Fruit fly (Drosophila melanogaster) whole organism, wandering third instar larva: ENCODE data around the gene CG11134.

Experiments
- Abd-B ChIP-seq: fragments of >200 bp; optimal IDR thresholded peaks from 2 replicates; lab custom pipeline; 2017; ENCODE audit warnings: missing biosample characterization, missing genetic modification characterization
- CG32264 ChIP-seq: fragments of 200-800 bp; sonication (Bioruptor generic); optimal IDR thresholded peaks from 2 replicates; lab custom pipeline; 2016; ENCODE audit warnings: missing biosample characterization, missing genetic modification characterization
- CG9705 ChIP-seq: fragments of 200-800 bp; sonication (Bioruptor generic); optimal IDR thresholded peaks from 2 replicates; lab custom pipeline; 2018; ENCODE audit warnings: missing biosample characterization, mild to moderate bottlenecking, missing genetic modification characterization
- CrebA ChIP-seq: fragments of 200-800 bp; sonication (Bioruptor generic); optimal IDR thresholded peaks from 2 replicates; lab custom pipeline; 2016; ENCODE audit warnings: missing biosample characterization, mild to moderate bottlenecking, missing genetic modification characterization, borderline replicate concordance
- Dfd ChIP-seq: fragments of >200 bp; optimal IDR thresholded peaks from 2 replicates; lab custom pipeline; 2017; ENCODE audit warnings: missing biosample characterization, missing genetic modification characterization
- Dif ChIP-seq: fragments of 200-275, 200-300 bp; sonication (Bioruptor generic); optimal IDR thresholded peaks from 2 replicates; lab custom pipeline; 2018; ENCODE audit warnings: missing biosample characterization, missing genetic modification characterization; ENCODE audit not compliant: partially characterized antibody
- Hnf4 ChIP-seq: fragments of 200-800 bp; sonication (Bioruptor generic); optimal IDR thresholded peaks from 2 replicates; lab custom pipeline; 2016; ENCODE audit warnings: missing biosample characterization, mild to moderate bottlenecking, missing genetic modification characterization
- Hr78 ChIP-seq: fragments of >200 bp; optimal IDR thresholded peaks from 2 replicates; lab custom pipeline; 2017; ENCODE audit warnings: missing biosample characterization, missing genetic modification characterization
- Hr83 ChIP-seq: fragments of 200-300 bp; sonication (Bioruptor generic); optimal IDR thresholded peaks from 2 replicates; lab custom pipeline; 2016; ENCODE audit warnings: missing biosample characterization, mild to moderate bottlenecking, missing genetic modification characterization, moderate library complexity; ENCODE audit not compliant: poor library complexity, severe bottlenecking
- Mio ChIP-seq: sonication (Bioruptor generic); optimal IDR thresholded peaks from 2 replicates; lab custom pipeline; 2016; ENCODE audit warnings: missing biosample characterization, missing genetic modification characterization
- Myc ChIP-seq: fragments of >200 bp; optimal IDR thresholded peaks from 2 replicates; lab custom pipeline; 2017
- N ChIP-seq: fragments of >200 bp; optimal IDR thresholded peaks from 2 replicates; lab custom pipeline; 2018; ENCODE audit warnings: missing biosample characterization, missing external identifiers, missing genetic modification characterization
- OdsH ChIP-seq: fragments of 200-800 bp; sonication (Bioruptor generic); optimal IDR thresholded peaks from 2 replicates; lab custom pipeline; 2016; ENCODE audit warnings: missing biosample characterization, mild to moderate bottlenecking, missing genetic modification characterization
- Rel ChIP-seq, 2 experiments: fragments of 200-800 bp; sonication (Bioruptor generic) in 1 of 2; optimal IDR thresholded peaks; 2 replicates in 1 of 2; 3 replicates in 1 of 2; lab custom pipeline; 2016 to 2019; ENCODE audit warnings: mild to moderate bottlenecking in 2 of 2, missing biosample characterization in 2 of 2, missing genetic modification characterization in 2 of 2, moderate library complexity in 1 of 2
- Sp1 ChIP-seq: fragments of 200-800 bp; sonication (Bioruptor generic); optimal IDR thresholded peaks from 3 replicates; lab custom pipeline; 2019; ENCODE audit warnings: missing biosample characterization, mild to moderate bottlenecking, missing genetic modification characterization, moderate library complexity
- br ChIP-seq: fragments of 200-800 bp; sonication (Bioruptor generic); optimal IDR thresholded peaks from 2 replicates; lab custom pipeline; 2016; ENCODE audit warnings: missing biosample characterization, missing genetic modification characterization
- dmrt93B ChIP-seq: fragments of 200-800 bp; sonication (Bioruptor generic); optimal IDR thresholded peaks from 2 replicates; lab custom pipeline; 2018; ENCODE audit warnings: missing biosample characterization, mild to moderate bottlenecking, missing genetic modification characterization
- dsf ChIP-seq: sonication (Bioruptor generic); optimal IDR thresholded peaks from 2 replicates; lab custom pipeline; 2016; ENCODE audit warnings: missing biosample characterization, missing genetic modification characterization, borderline replicate concordance
- ey ChIP-seq: fragments of 200-800 bp; sonication (Bioruptor generic); optimal IDR thresholded peaks from 2 replicates; lab custom pipeline; 2016; ENCODE audit warnings: missing biosample characterization, missing genetic modification characterization
- foxo ChIP-seq, 2 experiments: fragments of 200-800 bp; sonication (Bioruptor generic); optimal IDR thresholded peaks; 2 replicates in 1 of 2; 3 replicates in 1 of 2; lab custom pipeline; 2016 to 2017; ENCODE audit warnings: missing biosample characterization in 2 of 2, missing genetic modification characterization in 2 of 2
- fru ChIP-seq: fragments of 200-800 bp; sonication (Bioruptor generic); optimal IDR thresholded peaks from 3 replicates; lab custom pipeline; 2016; ENCODE audit warnings: missing biosample characterization, mild to moderate bottlenecking, missing genetic modification characterization
- h ChIP-seq: fragments of 200-800 bp; sonication (Bioruptor generic); optimal IDR thresholded peaks from 3 replicates; lab custom pipeline; 2016; ENCODE audit warnings: missing biosample characterization, mild to moderate bottlenecking, missing genetic modification characterization
- jim ChIP-seq: fragments of 175-275, 200-325 bp; sonication (Bioruptor generic); optimal IDR thresholded peaks from 2 replicates; lab custom pipeline; 2016; ENCODE audit warnings: missing biosample characterization, mild to moderate bottlenecking, missing genetic modification characterization
- lola ChIP-seq: fragments of >200 bp; optimal IDR thresholded peaks from 2 replicates; lab custom pipeline; 2017; ENCODE audit warnings: missing biosample characterization, missing genetic modification characterization
- pan ChIP-seq: fragments of >200 bp; optimal IDR thresholded peaks from 2 replicates; lab custom pipeline; 2017
- psq ChIP-seq: fragments of 200-800 bp; sonication (Bioruptor generic); optimal IDR thresholded peaks from 3 replicates; lab custom pipeline; 2017; ENCODE audit warnings: missing biosample characterization, mild to moderate bottlenecking, missing genetic modification characterization, moderate library complexity
- rgr ChIP-seq: fragments of 200-800 bp; sonication (Bioruptor generic); optimal IDR thresholded peaks from 3 replicates; lab custom pipeline; 2016; ENCODE audit warnings: missing biosample characterization, mild to moderate bottlenecking, missing genetic modification characterization
- sage ChIP-seq: fragments of 200-800 bp; sonication (Bioruptor generic); optimal IDR thresholded peaks from 2 replicates; lab custom pipeline; 2016; ENCODE audit warnings: missing biosample characterization, mild to moderate bottlenecking, missing genetic modification characterization
- sv ChIP-seq: fragments of 200-800 bp; sonication (Bioruptor generic); optimal IDR thresholded peaks from 3 replicates; lab custom pipeline; 2016; ENCODE audit warnings: missing biosample characterization, missing genetic modification characterization
- tai ChIP-seq: sonication (Bioruptor generic); optimal IDR thresholded peaks from 2 replicates; lab custom pipeline; 2016; ENCODE audit warnings: missing biosample characterization, missing genetic modification characterization
- woc ChIP-seq: sonication (Bioruptor generic); optimal IDR thresholded peaks from 2 replicates; lab custom pipeline; 2016; ENCODE audit warnings: missing biosample characterization, mild to moderate bottlenecking, missing genetic modification characterization

The CG11134 gene

dm6 chrX:13752543-13753046 lies 14.9 kb downstream of the CG11134 start:
- TF ChIP-seq lola (GFP tag; lab: Kevin White, UChicago) (no peak), dmrt93B (GFP tag; lab: Kevin White, UChicago) (no peak), tai (GFP tag; lab: Kevin White, UChicago) (no peak), Hr78 (no peak), Mio (GFP tag; lab: Kevin White, UChicago) (no peak), sage (GFP tag; lab: Kevin White, UChicago) (no peak), psq (GFP tag; lab: Kevin White, UChicago) (no peak), Myc (lab: Kevin White, UChicago) (no peak)

DNA sequence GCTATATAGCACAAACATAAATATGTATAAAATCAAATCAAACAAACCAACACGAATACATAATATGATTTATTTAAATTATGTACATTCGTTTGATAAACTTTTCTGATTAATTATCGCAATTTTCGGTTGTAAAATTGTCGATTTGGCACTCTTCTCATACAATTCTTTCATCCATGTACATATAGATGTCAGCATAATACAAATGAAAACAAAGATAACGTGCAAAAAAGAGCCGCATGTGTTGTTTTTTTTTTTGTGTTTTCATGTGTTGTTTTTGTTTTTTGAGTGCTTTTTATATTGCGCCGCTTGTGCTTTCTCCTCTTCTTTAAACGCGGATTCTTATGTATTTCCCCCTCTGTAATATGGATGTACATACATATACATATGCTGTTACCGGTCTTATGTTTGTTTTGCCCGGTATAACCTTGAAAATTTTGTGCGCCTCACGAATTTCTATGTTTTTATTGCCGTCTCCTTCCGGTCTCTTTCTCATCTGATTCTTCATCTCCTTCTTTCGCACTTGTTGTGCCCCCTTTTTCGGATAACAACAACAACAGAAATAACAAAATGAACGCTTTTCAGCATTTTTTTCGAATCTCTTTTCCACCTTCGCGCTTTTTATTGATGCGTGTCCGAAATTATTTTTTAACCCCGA lies 15.5 kb downstream of the CG11134 start:
- TF ChIP-seq sage (GFP tag; lab: Kevin White, UChicago) (no peak), fru (GFP tag; lab: Kevin White, UChicago) (no peak), CG32264 (GFP tag; lab: Kevin White, UChicago) (no peak), psq (GFP tag; lab: Kevin White, UChicago) (peak; percentile 94), woc (GFP tag; lab: Kevin White, UChicago) (no peak), tai (GFP tag; lab: Kevin White, UChicago) (no peak), h (GFP tag; lab: Kevin White, UChicago) (no peak), CrebA (GFP tag; lab: Kevin White, UChicago) (peak; percentile 29), Dfd (GFP tag; lab: Kevin White, UChicago) (no peak), Rel (GFP tag; optimal IDR thresholded peaks at IDR 0.05; lab: Kevin White, UChicago) (no peak), Rel (tag; optimal IDR thresholded peaks at IDR 0.05; lab: Kevin White, UChicago) (peak; percentile 78), jim (GFP tag; lab: Kevin White, UChicago) (no peak)

- TF ChIP-seq Myc (lab: Kevin White, UChicago) = no peak
Measured at dm6 chrX:13753775-13754174, 16.0 kb downstream of the CG11134 start.

DNA sequence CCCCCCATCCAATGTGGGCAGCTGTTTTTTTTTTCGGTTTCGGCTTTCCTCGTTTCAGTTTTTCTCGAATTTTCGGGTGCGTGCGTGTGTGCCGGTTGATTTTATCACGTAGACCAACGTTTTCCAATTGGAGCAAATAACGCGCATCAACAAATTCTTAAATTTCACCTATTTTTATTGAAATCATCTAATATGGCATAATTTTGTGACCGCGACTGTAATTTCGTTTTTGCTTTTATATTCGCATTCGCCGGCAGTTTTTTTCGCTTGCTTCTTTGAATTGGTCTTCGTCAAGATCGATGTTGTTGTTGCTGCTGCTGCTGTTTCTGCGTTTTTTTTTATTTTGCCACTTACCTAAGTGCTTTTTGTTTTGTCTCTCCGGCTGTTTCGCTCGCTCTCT lies 16.7 kb downstream of the CG11134 start:
- TF ChIP-seq lola (GFP tag; lab: Kevin White, UChicago) = no peak
- TF ChIP-seq Hnf4 (GFP tag; lab: Kevin White, UChicago) = peak; percentile 34
- TF ChIP-seq ey (GFP tag; lab: Kevin White, UChicago) = peak; percentile 46
- peak; percentile 38 for TF ChIP-seq fru (GFP tag; lab: Kevin White, UChicago)
- no peak for TF ChIP-seq pan (lab: Kevin White, UChicago)
- TF ChIP-seq sage (GFP tag; lab: Kevin White, UChicago) = peak; percentile 46
- TF ChIP-seq Hr83 (GFP tag; lab: Kevin White, UChicago) = no peak
- TF ChIP-seq psq (GFP tag; lab: Kevin White, UChicago) = peak; percentile 95
- TF ChIP-seq Abd-B (GFP tag; lab: Kevin White, UChicago) = no peak
- TF ChIP-seq Sp1 (GFP tag; lab: Kevin White, UChicago) = peak; percentile 49
- no peak for TF ChIP-seq Mio (GFP tag; lab: Kevin White, UChicago)
- TF ChIP-seq Rel (GFP tag; optimal IDR thresholded peaks at IDR 0.05; lab: Kevin White, UChicago) = peak; percentile 25
- no peak for TF ChIP-seq Rel (tag; optimal IDR thresholded peaks at IDR 0.05; lab: Kevin White, UChicago)
- TF ChIP-seq h (GFP tag; lab: Kevin White, UChicago) = peak; percentile 66
- no peak for TF ChIP-seq dsf (GFP tag; lab: Kevin White, UChicago)
- no peak for TF ChIP-seq Dif (GFP tag; lab: Kevin White, UChicago)
- peak; percentile 38 for TF ChIP-seq br (GFP tag; lab: Kevin White, UChicago)
- TF ChIP-seq tai (GFP tag; lab: Kevin White, UChicago) = no peak
- peak; percentile 3 for TF ChIP-seq CG32264 (GFP tag; lab: Kevin White, UChicago)
- TF ChIP-seq N (GFP tag; lab: Kevin White, UChicago) = no peak
- TF ChIP-seq woc (GFP tag; lab: Kevin White, UChicago) = peak; percentile 50
- TF ChIP-seq jim (GFP tag; lab: Kevin White, UChicago) = no peak
- TF ChIP-seq rgr (GFP tag; lab: Kevin White, UChicago) = peak; percentile 55
- no peak for TF ChIP-seq CG9705
- TF ChIP-seq Hr78 = no peak
- TF ChIP-seq foxo (GFP tag; optimal IDR thresholded peaks at IDR 0.05; lab: Kevin White, UChicago) = peak in 1 of 2 experiments; percentile 64
- no peak for TF ChIP-seq sv (GFP tag; lab: Kevin White, UChicago)
- TF ChIP-seq Dfd (GFP tag; lab: Kevin White, UChicago) = no peak
- TF ChIP-seq CrebA (GFP tag; lab: Kevin White, UChicago) = no peak
- peak; percentile 46 for TF ChIP-seq OdsH (GFP tag; lab: Kevin White, UChicago)
